Fruit fly (Drosophila melanogaster): ENCODE measurements around the gene CG43739.
A peak's percentile ranks its signal among the peaks of the same experiment; 100 is the strongest.

Gene CG43739

dm6 chr2L:20881353-20882079 is 37.2 kb downstream of the CG43739 start (continued):
- TF ChIP-seq CG7745 (tag; optimal IDR thresholded peaks at IDR 0.05) (no peak), Trl (optimal IDR thresholded peaks at IDR 0.05) (no peak), Trl (GFP tag; optimal IDR thresholded peaks at IDR 0.05) (peak; percentile 13), CG18764 (GFP tag; optimal IDR thresholded peaks at IDR 0.05) (peak; percentile 17), odd (GFP tag; optimal IDR thresholded peaks at IDR 0.05) (peak; percentile 12), h (optimal IDR thresholded peaks at IDR 0.05) (no peak), dysf (GFP tag; IDR thresholded peaks at IDR 0.05) (peak; percentile 71), usp (GFP tag; optimal IDR thresholded peaks at IDR 0.05) (no peak), zen2 (GFP tag; IDR thresholded peaks at IDR 0.05; ENCODE audit: partially characterized antibody) (no peak), CG11456 (GFP tag; IDR thresholded peaks at IDR 0.05) (no peak; the same call in 2 of the 3 replicates), Dll (GFP tag; IDR thresholded peaks at IDR 0.05; ENCODE audit: partially characterized antibody) (no peak), CG4360 (GFP tag; IDR thresholded peaks at IDR 0.05) (no peak), sna (GFP tag; IDR thresholded peaks at IDR 0.05; ENCODE audit: partially characterized antibody) (no peak), CG9876 (GFP tag; optimal IDR thresholded peaks at IDR 0.05) (no peak), Ssrp (tag; optimal IDR thresholded peaks at IDR 0.05) (peak; percentile 16), lbe (GFP tag; optimal IDR thresholded peaks at IDR 0.05) (peak; percentile 29), Doc3 (GFP tag; IDR thresholded peaks at IDR 0.05; ENCODE audit: partially characterized antibody) (no peak), kah (GFP tag; optimal IDR thresholded peaks at IDR 0.05) (no peak), trh (GFP tag; optimal IDR thresholded peaks at IDR 0.05) (no peak), CG7271 (tag; optimal IDR thresholded peaks at IDR 0.05) (no peak), CG5180 (GFP tag; optimal IDR thresholded peaks at IDR 0.05) (peak; percentile 19), unc-4 (GFP tag; IDR thresholded peaks at IDR 0.05; ENCODE audit: partially characterized antibody) (no peak), Ptx1 (GFP tag; IDR thresholded peaks at IDR 0.05) (peak; percentile 58), btn (GFP tag; optimal IDR thresholded peaks at IDR 0.05) (no peak), chif (GFP tag; optimal IDR thresholded peaks at IDR 0.05) (no peak), E2f1 (GFP tag; IDR thresholded peaks at IDR 0.05) (peak; percentile 53; the same call in 1 of the 2 replicates), Ets97D (GFP tag; optimal IDR thresholded peaks at IDR 0.05) (no peak), CG6654 (GFP tag; optimal IDR thresholded peaks at IDR 0.05) (no peak), NC2β (GFP tag; optimal IDR thresholded peaks at IDR 0.05) (no peak), CG4328 (GFP tag; optimal IDR thresholded peaks at IDR 0.05) (no peak), Atf-2 (GFP tag; optimal IDR thresholded peaks at IDR 0.05) (peak; percentile 14), CG2875 (GFP tag; optimal IDR thresholded peaks at IDR 0.05) (no peak), seq (GFP tag; IDR thresholded peaks at IDR 0.05) (0 out of 2 replicates have a peak, but pooled peaks have one; percentile 32), ftz-f1 (GFP tag; optimal IDR thresholded peaks at IDR 0.05) (no peak), zfh2 (GFP tag; optimal IDR thresholded peaks at IDR 0.05) (peak; percentile 61), scrt (GFP tag; optimal IDR thresholded peaks at IDR 0.05) (peak; percentile 21), CG4404 (GFP tag; IDR thresholded peaks at IDR 0.05) (0 out of 2 replicates have a peak, but pooled peaks have one; percentile 21), dmrt11E (tag; optimal IDR thresholded peaks at IDR 0.05) (no peak), Stat92E (GFP tag; optimal IDR thresholded peaks at IDR 0.05) (no peak), row (GFP tag; IDR thresholded peaks at IDR 0.05) (peak; percentile 77; the same call in 2 of the 3 replicates), kni (GFP tag; optimal IDR thresholded peaks at IDR 0.05) (peak; percentile 35), Sox102F (GFP tag; optimal IDR thresholded peaks at IDR 0.05) (peak; percentile 56), H2.0 (GFP tag; IDR thresholded peaks at IDR 0.05) (no peak), Sry-β (GFP tag; optimal IDR thresholded peaks at IDR 0.05) (no peak), CG2889 (GFP tag; IDR thresholded peaks at IDR 0.05) (no peak), CG7963 (GFP tag; IDR thresholded peaks at IDR 0.05; ENCODE audit: partially characterized antibody) (no peak), nerfin-2 (GFP tag; IDR thresholded peaks at IDR 0.05; ENCODE audit: partially characterized antibody) (no peak), Bteb2 (GFP tag; optimal IDR thresholded peaks at IDR 0.05) (peak; percentile 31), tll (GFP tag; optimal IDR thresholded peaks at IDR 0.05) (no peak)
